Worm (Caenorhabditis elegans) whole organism, early embryonic: ENCODE results near the gene slcr-46.2.

Experiments used
- ama-1 ChIP-seq: fragments of 150-350 bp; optimal IDR thresholded peaks from 2 replicates; lab custom pipeline; 2014
- flt-1 ChIP-seq: fragments of 200-800 bp; sonication (Bioruptor generic); IDR thresholded peaks from 2 replicates; pipeline ENCODE4 v1.3.6; 2022; ENCODE audit warnings: missing genetic modification characterization, missing compliant biosample characterization
- hnd-1 ChIP-seq: sonication (generic microtip); optimal IDR thresholded peaks from 2 replicates; lab custom pipeline; 2016; ENCODE audit warnings: missing genetic modification characterization, missing compliant biosample characterization
- scrt-1 ChIP-seq: fragments of 200-800 bp; sonication (Bioruptor generic); IDR thresholded peaks from 2 replicates; pipeline ENCODE4 v1.3.6; 2022; ENCODE audit warnings: missing genetic modification characterization, missing compliant biosample characterization
- tbx-11 ChIP-seq: fragments of 200-800 bp; sonication (Bioruptor generic); IDR thresholded peaks from 2 replicates; pipeline ENCODE4 v1.3.6; 2022; ENCODE audit warnings: missing genetic modification characterization, missing compliant biosample characterization
- tra-4 ChIP-seq: sonication (generic microtip); optimal IDR thresholded peaks from 2 replicates; lab custom pipeline; 2017; ENCODE audit warnings: missing genetic modification characterization, missing compliant biosample characterization

DNA sequence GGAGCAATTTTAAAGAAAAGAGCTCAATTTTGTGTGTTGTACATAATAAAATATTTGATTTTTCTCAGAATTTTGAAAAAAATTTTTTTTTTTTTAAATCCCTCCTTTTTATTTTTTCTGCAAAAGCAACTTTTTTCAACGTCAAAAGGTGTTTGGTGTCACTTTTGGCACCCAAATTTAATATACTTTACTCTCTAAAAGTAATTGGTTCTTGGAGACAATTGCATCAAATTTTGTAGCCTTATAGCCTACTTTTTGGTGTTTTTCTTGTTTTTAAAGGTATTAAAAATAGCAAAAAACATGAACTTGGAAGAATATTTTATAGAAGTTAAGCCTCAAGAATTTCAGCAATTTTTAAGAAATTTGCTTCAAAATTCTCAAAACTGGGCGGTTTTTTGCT is 9.0 kb downstream of the slcr-46.2 start, which contains the start of gene srw-84:
- no peak for TF ChIP-seq tra-4
- no peak for TF ChIP-seq hnd-1 (tag; lab: Kevin White, UChicago)
- no peak for TF ChIP-seq ama-1 (lab: Kevin White, UChicago)
- TF ChIP-seq scrt-1: no peak
- TF ChIP-seq tbx-11 (GFP tag; lab: Robert Waterston, UW): no peak
- TF ChIP-seq flt-1 (GFP tag; lab: Robert Waterston, UW): no peak
